Worm (Caenorhabditis elegans) whole organism, L3 larva: ENCODE results near the gene W09H1.3.

Experiments
- ceh-82 ChIP-seq: fragments of 150-350 bp; optimal IDR thresholded peaks from 2 replicates; lab custom pipeline; 2014; ENCODE audit warnings: missing biosample characterization, missing genetic modification characterization
- elt-2 ChIP-seq: sonication (generic microtip); optimal IDR thresholded peaks from 2 replicates; lab custom pipeline; 2016; ENCODE audit warnings: missing genetic modification reagents, mild to moderate bottlenecking, missing genetic modification characterization, missing compliant biosample characterization
- nhr-25 ChIP-seq: sonication (generic microtip); optimal IDR thresholded peaks from 2 replicates; lab custom pipeline; 2017; ENCODE audit warnings: missing biosample characterization, missing genetic modification characterization
- zag-1 ChIP-seq: fragments of 150-350 bp; optimal IDR thresholded peaks from 2 replicates; lab custom pipeline; 2014; ENCODE audit warnings: missing biosample characterization, missing genetic modification characterization

DNA sequence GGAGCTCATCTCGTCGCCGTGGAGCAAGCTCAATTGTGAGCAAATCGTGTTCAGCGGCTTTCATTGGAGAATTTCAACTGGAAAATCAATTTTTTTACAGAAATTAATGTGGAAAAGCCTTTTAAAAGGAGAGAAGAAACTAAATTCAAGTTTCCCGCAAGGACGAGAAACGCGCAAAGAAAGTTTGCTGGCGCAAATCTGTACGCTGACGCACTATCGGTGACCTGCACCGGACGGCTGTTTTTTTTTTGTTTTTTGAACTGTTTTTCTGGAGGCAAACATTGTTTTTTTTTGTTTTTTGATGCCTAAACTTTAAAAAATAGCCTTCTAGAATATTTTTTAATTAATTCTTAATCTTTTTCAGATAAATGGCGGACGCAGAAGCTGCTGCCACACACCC, 27.3 kb upstream of the W09H1.3 start, which contains the start of the genes hpr-17 and F32A11.1:
- TF ChIP-seq nhr-25 (tag; lab: Kevin White, UChicago): peak; percentile 67
- peak; percentile 49 for TF ChIP-seq elt-2 (tag; lab: Kevin White, UChicago)
- TF ChIP-seq zag-1 (tag; lab: Kevin White, UChicago): no peak
- peak; percentile 31 for TF ChIP-seq ceh-82 (tag; lab: Kevin White, UChicago)
